Fruit fly (Drosophila melanogaster) whole organism, embryonic: ENCODE measurements around the gene CG9737.
A peak's percentile ranks its signal among the peaks of the same experiment; 100 is the strongest.

Experiments
- Adf1 ChIP-seq: fragments of 200-800 bp; sonication (Bioruptor generic); IDR thresholded peaks from 2 replicates; pipeline ENCODE4 v1.3.6; 2022; ENCODE audit warnings: missing biosample characterization, missing genetic modification characterization
- Atf6 ChIP-seq: fragments of 200-800 bp; sonication (Bioruptor generic); IDR thresholded peaks from 2 replicates; pipeline ENCODE4 v1.3.6; 2022; ENCODE audit warnings: missing biosample characterization, missing genetic modification characterization
- CG10274 ChIP-seq: fragments of 200-800 bp; sonication (Bioruptor generic); optimal IDR thresholded peaks from 3 replicates; lab custom pipeline; 2017; ENCODE audit warnings: missing biosample characterization, mild to moderate bottlenecking, missing genetic modification characterization
- CG10366 ChIP-seq: fragments of 200-800 bp; sonication (Bioruptor generic); IDR thresholded peaks from 2 replicates; pipeline ENCODE4 v1.3.6; 2022; ENCODE audit warnings: missing biosample characterization, missing genetic modification characterization
- CG10959 ChIP-seq: fragments of 200-800 bp; sonication (Bioruptor generic); IDR thresholded peaks from 2 replicates; pipeline ENCODE4 v1.3.6; 2022; ENCODE audit warnings: missing biosample characterization, missing genetic modification characterization
- CG11456 ChIP-seq: fragments of 200-800 bp; sonication (Bioruptor generic); IDR thresholded peaks from 3 replicates; pipeline ENCODE4 v1.3.6; 2022; ENCODE audit warnings: missing biosample characterization, missing genetic modification characterization
- CG17385 ChIP-seq: fragments of 200-800 bp; sonication (Bioruptor generic); optimal IDR thresholded peaks from 3 replicates; lab custom pipeline; 2018; ENCODE audit warnings: missing biosample characterization, mild to moderate bottlenecking, missing genetic modification characterization
- CG18476 ChIP-seq: fragments of 200-800 bp; sonication (Bioruptor generic); optimal IDR thresholded peaks from 2 replicates; lab custom pipeline; 2016; ENCODE audit warnings: missing biosample characterization, mild to moderate bottlenecking, missing genetic modification characterization
- CG31365 ChIP-seq: fragments of 200-800 bp; sonication (Bioruptor generic); optimal IDR thresholded peaks from 2 replicates; lab custom pipeline; 2018; ENCODE audit warnings: missing biosample characterization, mild to moderate bottlenecking, missing genetic modification characterization
- CG31441 ChIP-seq: fragments of 200-800 bp; sonication (Bioruptor generic); IDR thresholded peaks from 2 replicates; pipeline ENCODE4 v1.3.6; 2022; ENCODE audit warnings: missing biosample characterization, missing genetic modification characterization
- CG6654 ChIP-seq: fragments of 200-800 bp; sonication (Bioruptor generic); optimal IDR thresholded peaks from 2 replicates; lab custom pipeline; 2017; ENCODE audit warnings: missing biosample characterization, mild to moderate bottlenecking, missing genetic modification characterization
- CG7987 ChIP-seq: fragments of 200-800 bp; sonication (Bioruptor generic); optimal IDR thresholded peaks from 2 replicates; lab custom pipeline; 2018; ENCODE audit warnings: missing biosample characterization, mild to moderate bottlenecking, missing genetic modification characterization, moderate library complexity
- CG8290 ChIP-seq, 3 experiments: fragments of 200-800 bp; sonication (Bioruptor generic); optimal IDR thresholded peaks; 2 replicates each; lab custom pipeline; 2016 to 2019; ENCODE audit warnings: missing biosample characterization in 3 of 3, missing genetic modification characterization in 3 of 3, mild to moderate bottlenecking in 2 of 3, moderate library complexity in 1 of 3
- E2f2 ChIP-seq: fragments of 200-800 bp; sonication (Bioruptor generic); IDR thresholded peaks from 2 replicates; pipeline ENCODE4 v1.3.6; 2022; ENCODE audit warnings: missing biosample characterization, missing genetic modification characterization
- Ets97D ChIP-seq: fragments of 200-800 bp; sonication (Bioruptor generic); optimal IDR thresholded peaks from 3 replicates; lab custom pipeline; 2016; ENCODE audit warnings: missing biosample characterization, missing genetic modification characterization
- Fer3 ChIP-seq: fragments of 200-800 bp; sonication (Bioruptor generic); optimal IDR thresholded peaks from 2 replicates; lab custom pipeline; 2018; ENCODE audit warnings: missing biosample characterization, mild to moderate bottlenecking, missing genetic modification characterization, moderate library complexity
- Gsc ChIP-seq: fragments of 200-800 bp; sonication (Bioruptor generic); IDR thresholded peaks from 2 replicates; pipeline ENCODE4 v1.3.6; 2022; ENCODE audit warnings: missing biosample characterization, missing genetic modification characterization
- Hr3 ChIP-seq: fragments of 200-800 bp; sonication (Bioruptor generic); optimal IDR thresholded peaks from 3 replicates; lab custom pipeline; 2016; ENCODE audit warnings: missing biosample characterization, missing genetic modification characterization
- Meics ChIP-seq: fragments of 200-800 bp; sonication (Bioruptor generic); optimal IDR thresholded peaks from 2 replicates; lab custom pipeline; 2017; ENCODE audit warnings: missing biosample characterization, mild to moderate bottlenecking, missing genetic modification characterization
- Six4 ChIP-seq: fragments of 200-800 bp; sonication (Bioruptor generic); optimal IDR thresholded peaks from 2 replicates; lab custom pipeline; 2016; ENCODE audit warnings: missing biosample characterization, missing genetic modification characterization
- Sox100B ChIP-seq: fragments of 200-800 bp; sonication (Bioruptor generic); optimal IDR thresholded peaks from 3 replicates; lab custom pipeline; 2018; ENCODE audit warnings: missing biosample characterization, mild to moderate bottlenecking, missing genetic modification characterization
- Sox102F ChIP-seq: fragments of 200-800 bp; sonication (Bioruptor generic); optimal IDR thresholded peaks from 2 replicates; lab custom pipeline; 2018; ENCODE audit warnings: missing biosample characterization, mild to moderate bottlenecking, missing genetic modification characterization, moderate library complexity
- TFAM ChIP-seq: fragments of 200-800 bp; sonication (Bioruptor generic); optimal IDR thresholded peaks from 2 replicates; lab custom pipeline; 2017; ENCODE audit warnings: missing biosample characterization, missing genetic modification characterization, inconsistent platforms
- ato ChIP-seq: fragments of 200-800 bp; sonication (Bioruptor generic); IDR thresholded peaks from 2 replicates; pipeline ENCODE4 v1.3.6; 2022; ENCODE audit warnings: missing biosample characterization, missing genetic modification characterization; ENCODE audit not compliant: partially characterized antibody
- crc ChIP-seq: fragments of 200-800 bp; sonication (Bioruptor generic); optimal IDR thresholded peaks from 2 replicates; lab custom pipeline; 2016; ENCODE audit warnings: missing biosample characterization, missing genetic modification characterization
- disco-r ChIP-seq: fragments of 200-800 bp; sonication (Bioruptor generic); optimal IDR thresholded peaks from 2 replicates; lab custom pipeline; 2016; ENCODE audit warnings: missing biosample characterization, missing genetic modification characterization
- dmrt11E ChIP-seq: fragments of 200-800 bp; sonication (Bioruptor generic); optimal IDR thresholded peaks from 3 replicates; lab custom pipeline; 2018; ENCODE audit warnings: missing biosample characterization, mild to moderate bottlenecking, missing genetic modification characterization, moderate library complexity
- esg ChIP-seq: fragments of 200-800 bp; sonication (Bioruptor generic); conservative IDR thresholded peaks from 2 replicates; pipeline ENCODE4 v1.3.6; 2022; ENCODE audit warnings: missing biosample characterization, missing genetic modification characterization
- exex ChIP-seq: fragments of 200-800 bp; sonication (Bioruptor generic); optimal IDR thresholded peaks from 4 replicates; lab custom pipeline; 2018; ENCODE audit warnings: missing biosample characterization, mild to moderate bottlenecking, missing genetic modification characterization, moderate library complexity
- fu2 ChIP-seq: fragments of 200-800 bp; sonication (Bioruptor generic); optimal IDR thresholded peaks from 2 replicates; lab custom pipeline; 2016; ENCODE audit warnings: missing biosample characterization, missing genetic modification characterization
- grn ChIP-seq: fragments of 200-800 bp; sonication (Bioruptor generic); optimal IDR thresholded peaks from 3 replicates; lab custom pipeline; 2017; ENCODE audit warnings: missing biosample characterization, missing genetic modification characterization
- hkb ChIP-seq, 2 experiments: fragments of 200-800 bp in 1 of 2; fragments of >200 bp in 1 of 2; sonication (Bioruptor generic) in 1 of 2; IDR thresholded peaks in 1 of 2; optimal IDR thresholded peaks in 1 of 2; 2 replicates each; pipeline versions ENCODE4 v1.3.6 to Lab custom; 2017 to 2022; ENCODE audit warnings: missing biosample characterization in 1 of 2, missing genetic modification characterization in 1 of 2
- mld ChIP-seq: fragments of 200-800 bp; sonication (Bioruptor generic); IDR thresholded peaks from 3 replicates; pipeline ENCODE4 v1.3.6; 2022; ENCODE audit warnings: missing biosample characterization, missing genetic modification characterization; ENCODE audit not compliant: partially characterized antibody
- nau ChIP-seq: fragments of 200-800 bp; sonication (Bioruptor generic); optimal IDR thresholded peaks from 3 replicates; lab custom pipeline; 2017; ENCODE audit warnings: missing biosample characterization, mild to moderate bottlenecking, missing genetic modification characterization, missing genetic modification reagents
- nom ChIP-seq: fragments of 200-800 bp; sonication (Bioruptor generic); optimal IDR thresholded peaks from 2 replicates; lab custom pipeline; 2017; ENCODE audit warnings: missing biosample characterization, missing genetic modification characterization, mild to moderate bottlenecking, moderate library complexity, missing genetic modification reagents
- pzg ChIP-seq: fragments of 200-800 bp; sonication (Bioruptor generic); optimal IDR thresholded peaks from 3 replicates; lab custom pipeline; 2018; ENCODE audit warnings: missing biosample characterization, mild to moderate bottlenecking, missing genetic modification characterization, moderate library complexity
- ranshi ChIP-seq: fragments of 200-800 bp; sonication (Bioruptor generic); IDR thresholded peaks from 2 replicates; pipeline ENCODE4 v1.3.6; 2022; ENCODE audit warnings: missing biosample characterization, missing genetic modification characterization
- row ChIP-seq: fragments of 200-800 bp; sonication (Bioruptor generic); IDR thresholded peaks from 3 replicates; pipeline ENCODE4 v1.3.6; 2022; ENCODE audit warnings: missing biosample characterization, missing genetic modification characterization
- sc ChIP-seq, 3 experiments: fragments of >200 bp in 2 of 3; fragments of 200-800 bp in 1 of 3; sonication (Bioruptor generic) in 1 of 3; optimal IDR thresholded peaks; 2 replicates in 2 of 3; 3 replicates in 1 of 3; lab custom pipeline; 2017; ENCODE audit warnings: mild to moderate bottlenecking in 1 of 3, missing biosample characterization in 1 of 3, missing genetic modification characterization in 1 of 3, missing genetic modification reagents in 1 of 3
- shn ChIP-seq: fragments of 200-800 bp; sonication (Bioruptor generic); optimal IDR thresholded peaks from 3 replicates; lab custom pipeline; 2016; ENCODE audit warnings: missing biosample characterization, missing genetic modification characterization
- sim ChIP-seq: fragments of 200-800 bp; sonication (Bioruptor generic); IDR thresholded peaks from 2 replicates; pipeline ENCODE4 v1.3.6; 2022; ENCODE audit warnings: missing biosample characterization, missing genetic modification characterization
- slbo ChIP-seq: fragments of 200-800 bp; sonication (Bioruptor generic); IDR thresholded peaks from 2 replicates; pipeline ENCODE4 v1.3.6; 2022; ENCODE audit warnings: missing biosample characterization, missing genetic modification characterization
- so ChIP-seq: fragments of 200-800 bp; sonication (Bioruptor generic); IDR thresholded peaks from 3 replicates; pipeline ENCODE4 v1.3.6; 2022; ENCODE audit warnings: missing biosample characterization, missing genetic modification characterization
- yki ChIP-seq: fragments of >200 bp; optimal IDR thresholded peaks from 3 replicates; lab custom pipeline; 2018

The CG9737 gene

DNA sequence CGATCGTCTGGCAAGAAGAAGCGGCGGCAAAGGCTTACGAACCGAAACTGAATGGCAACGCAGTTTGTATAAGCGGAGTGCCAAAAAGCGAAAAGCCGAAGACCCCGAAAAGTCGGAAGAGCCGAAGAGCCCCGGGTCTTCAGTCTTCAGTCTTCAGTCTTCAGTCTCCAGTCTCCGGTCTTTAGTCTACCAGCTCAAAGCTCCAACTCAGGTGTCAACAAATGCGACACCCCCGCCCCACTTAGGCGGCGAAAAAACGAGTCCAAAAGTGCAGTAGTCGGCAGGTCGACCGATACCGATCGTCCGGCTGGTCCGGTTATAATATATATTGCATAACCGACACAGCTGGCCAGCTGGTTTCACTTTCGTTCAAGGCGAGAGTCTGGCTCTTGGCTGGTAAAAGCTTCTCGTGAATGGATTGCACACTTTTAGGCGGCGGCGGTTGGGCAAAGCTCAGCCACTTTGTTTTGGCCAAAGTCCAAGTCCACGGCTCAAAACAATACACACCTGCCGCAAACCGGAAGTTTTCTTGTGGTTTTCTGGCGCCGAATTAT lies at the start of gene CG9737 (continued):
- TF ChIP-seq Meics (GFP tag; lab: Kevin White, UChicago) (no peak), Gsc (GFP tag; lab: Robert Waterston, UW) (no peak), Adf1 (GFP tag; lab: Robert Waterston, UW) (no peak), Six4 (GFP tag; lab: Kevin White, UChicago) (no peak), CG18476 (GFP tag; lab: Kevin White, UChicago) (no peak), E2f2 (GFP tag; lab: Robert Waterston, UW) (no peak), crc (GFP tag; lab: Kevin White, UChicago) (no peak), CG10959 (no peak), yki (lab: Kevin White, UChicago) (no peak), Atf6 (no peak), Hr3 (GFP tag; lab: Kevin White, UChicago) (no peak), slbo (GFP tag; lab: Robert Waterston, UW) (no peak), shn (no peak), Sox102F (GFP tag; lab: Kevin White, UChicago) (no peak), CG10274 (no peak), CG8290 (GFP tag; optimal IDR thresholded peaks at IDR 0.05; lab: Kevin White, UChicago) (no peak), CG8290 (tag; optimal IDR thresholded peaks at IDR 0.05; lab: Kevin White, UChicago) (no peak), mld (GFP tag; lab: Robert Waterston, UW) (no peak), Fer3 (no peak), Ets97D (GFP tag; lab: Kevin White, UChicago) (no peak), TFAM (no peak), sc (optimal IDR thresholded peaks at IDR 0.05; lab: Kevin White, UChicago) (no peak), sc (GFP tag; optimal IDR thresholded peaks at IDR 0.05; lab: Kevin White, UChicago) (no peak), esg (GFP tag; lab: Robert Waterston, UW) (no peak), nau (GFP tag; lab: Kevin White, UChicago) (peak; percentile 19), CG10366 (GFP tag; lab: Robert Waterston, UW) (no peak), hkb (optimal IDR thresholded peaks at IDR 0.05; lab: Kevin White, UChicago) (no peak), hkb (GFP tag; IDR thresholded peaks at IDR 0.05; lab: Robert Waterston, UW) (no peak), fu2 (no peak), sim (no peak), CG6654 (GFP tag; lab: Kevin White, UChicago) (no peak), so (GFP tag; lab: Robert Waterston, UW) (no peak), CG31365 (tag; lab: Kevin White, UChicago) (no peak)

- TF ChIP-seq ato (GFP tag; lab: Robert Waterston, UW) (no peak), nom (GFP tag; lab: Kevin White, UChicago) (peak; percentile 83)
These were observed 46.1 kb upstream of the CG9737 start for dm6 chr3R:30289056-30289734.

DNA sequence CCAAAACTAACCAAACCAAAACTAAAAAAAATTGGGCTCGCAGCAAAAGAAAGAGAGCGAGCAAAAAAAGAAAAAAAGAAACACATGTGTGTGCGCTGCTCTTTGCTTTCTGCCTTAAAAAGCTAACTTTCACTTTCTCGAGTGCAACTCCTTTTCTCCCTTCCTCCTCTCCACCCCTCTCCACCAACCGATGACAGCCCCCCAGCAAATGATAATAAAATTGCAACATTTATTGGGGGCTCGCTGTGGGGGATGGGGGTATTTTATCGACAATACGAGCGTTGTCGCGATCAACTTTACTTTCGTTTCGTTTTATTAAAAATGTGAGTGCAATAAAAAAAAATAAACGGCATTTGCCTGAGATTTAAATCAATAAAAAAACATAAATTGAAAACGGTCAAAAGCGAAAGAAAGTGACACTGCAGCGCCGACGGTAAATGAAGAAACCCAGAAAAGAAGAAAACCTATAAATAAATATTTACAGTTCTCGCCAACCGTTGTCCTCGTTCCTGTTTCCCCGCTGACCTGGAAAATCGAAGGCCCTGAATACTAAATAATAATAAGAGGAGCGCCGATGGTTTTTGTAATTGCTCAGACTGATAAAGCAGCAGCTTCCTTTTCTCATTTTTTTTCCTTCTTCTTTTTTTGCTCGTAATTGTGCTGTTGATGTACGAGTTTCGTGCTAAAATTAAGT lies 45.4 kb upstream of the CG9737 start:
- TF ChIP-seq row (no peak), ranshi (no peak), CG31441 (no peak), disco-r (GFP tag; lab: Kevin White, UChicago) (no peak), CG17385 (no peak), CG11456 (GFP tag; lab: Robert Waterston, UW) (no peak), pzg (GFP tag; lab: Kevin White, UChicago) (no peak), CG7987 (GFP tag; lab: Kevin White, UChicago) (no peak), exex (no peak), dmrt11E (tag; lab: Kevin White, UChicago) (no peak), grn (GFP tag; lab: Kevin White, UChicago) (no peak), Sox100B (no peak)
